Fruit fly (Drosophila melanogaster): ENCODE data around the gene CG15484.
A peak's percentile ranks its signal among the peaks of the same experiment; 100 is the strongest.

Gene CG15484

dm6 chr2L:12721794-12722315 lies 14.3 kb upstream of the CG15484 start, which contains the start of gene Pih1D1 (continued):
- TF ChIP-seq CG10274 (GFP tag; optimal IDR thresholded peaks at IDR 0.05) (peak; percentile 83), CG2202 (tag; optimal IDR thresholded peaks at IDR 0.05) (peak; percentile 75), run (tag; optimal IDR thresholded peaks at IDR 0.05) (peak; percentile 80), CG7357 (GFP tag; IDR thresholded peaks at IDR 0.05) (peak; percentile 93), nerfin-1 (tag; optimal IDR thresholded peaks at IDR 0.05) (peak; percentile 95), pros (GFP tag; optimal IDR thresholded peaks at IDR 0.05) (no peak), BEAF-32 (GFP tag; optimal IDR thresholded peaks at IDR 0.05) (peak; percentile 62), Dbx (GFP tag; IDR thresholded peaks at IDR 0.05) (peak; percentile 96), nau (GFP tag; optimal IDR thresholded peaks at IDR 0.05) (peak; percentile 89), exex (tag; optimal IDR thresholded peaks at IDR 0.05) (peak; percentile 70), so (GFP tag; IDR thresholded peaks at IDR 0.05) (peak; percentile 94), Dip2 (GFP tag; IDR thresholded peaks at IDR 0.05) (peak; percentile 69; the same call in 1 of the 2 replicates), vfl (GFP tag; optimal IDR thresholded peaks at IDR 0.05) (peak; percentile 89), CG11085 (GFP tag; IDR thresholded peaks at IDR 0.05) (peak; percentile 92), ERR (GFP tag; optimal IDR thresholded peaks at IDR 0.05) (peak; percentile 46), emc (GFP tag; optimal IDR thresholded peaks at IDR 0.05) (peak; percentile 82), Spps (tag; optimal IDR thresholded peaks at IDR 0.05) (peak; percentile 89), Dek (tag; optimal IDR thresholded peaks at IDR 0.05) (peak; percentile 92), repo (GFP tag; optimal IDR thresholded peaks at IDR 0.05) (peak; percentile 86), CG10979 (tag; optimal IDR thresholded peaks at IDR 0.05) (peak; percentile 92), schlank (tag; optimal IDR thresholded peaks at IDR 0.05) (peak; percentile 67), ab (GFP tag; optimal IDR thresholded peaks at IDR 0.05) (peak; percentile 49), Gug (GFP tag; IDR thresholded peaks at IDR 0.05) (peak; percentile 93), CG2129 (GFP tag; IDR thresholded peaks at IDR 0.05; ENCODE audit: partially characterized antibody) (no peak), grau (tag; optimal IDR thresholded peaks at IDR 0.05) (peak; percentile 95), phol (tag; optimal IDR thresholded peaks at IDR 0.05) (peak; percentile 98), sqz (GFP tag; optimal IDR thresholded peaks at IDR 0.05) (peak; percentile 83), CG30431 (GFP tag; optimal IDR thresholded peaks at IDR 0.05) (peak; percentile 92), CG13894 (tag; optimal IDR thresholded peaks at IDR 0.05) (peak; percentile 91), ssp (GFP tag; IDR thresholded peaks at IDR 0.05) (peak; percentile 89), CG17186 (GFP tag; optimal IDR thresholded peaks at IDR 0.05) (peak; percentile 59), disco-r (GFP tag; optimal IDR thresholded peaks at IDR 0.05) (peak; percentile 75), sd (tag; optimal IDR thresholded peaks at IDR 0.05) (no peak), gro (GFP tag; optimal IDR thresholded peaks at IDR 0.05) (peak; percentile 83), Trl (optimal IDR thresholded peaks at IDR 0.05) (no peak), Trl (GFP tag; optimal IDR thresholded peaks at IDR 0.05) (peak; percentile 87), CG4820 (GFP tag; optimal IDR thresholded peaks at IDR 0.05) (peak; percentile 95), jing (GFP tag; optimal IDR thresholded peaks at IDR 0.05) (peak; percentile 88), CG3995 (GFP tag; optimal IDR thresholded peaks at IDR 0.05) (peak; percentile 77), CG7987 (GFP tag; optimal IDR thresholded peaks at IDR 0.05) (peak; percentile 66), CG8281 (tag; optimal IDR thresholded peaks at IDR 0.05) (peak; percentile 88), CG5953 (GFP tag; IDR thresholded peaks at IDR 0.05) (peak; percentile 84), PHDP (tag; optimal IDR thresholded peaks at IDR 0.05) (peak; percentile 92), CG4707 (GFP tag; optimal IDR thresholded peaks at IDR 0.05) (peak; percentile 91), gfzf (GFP tag; optimal IDR thresholded peaks at IDR 0.05) (peak; percentile 86), Atf-2 (GFP tag; optimal IDR thresholded peaks at IDR 0.05) (peak; percentile 92), aop (GFP tag; IDR thresholded peaks at IDR 0.05) (0 out of 2 replicates have a peak, but pooled peaks have one; percentile 43), Mad (GFP tag; optimal IDR thresholded peaks at IDR 0.05) (peak; percentile 89), Meics (GFP tag; optimal IDR thresholded peaks at IDR 0.05) (peak; percentile 96), Rfx (GFP tag; IDR thresholded peaks at IDR 0.05) (peak; percentile 95), al (GFP tag; IDR thresholded peaks at IDR 0.05) (peak; percentile 97)

Measured in whole organism, embryonic.